ENCODE assay signal across 3 worm cellular contexts in genomic region chrV:6461250-6461649, ce11.
A peak's percentile ranks its signal among the peaks of the same experiment; 100 is the strongest.
TF ChIP-seq lines count a peak whose summit lies in the region.

No protein-coding gene starts in this region.

TF ChIP-seq in whole organism, L1 larva, 84 proteins besides CTCF, POLR2A, EP300 and RAD21:
- TF ChIP-seq tbx-2 (tag; optimal IDR thresholded peaks at IDR 0.05; lab: Kevin White, UChicago) (no peak), nhr-85 (tag; lab: Kevin White, UChicago) (peak; percentile 5), ceh-63 (GFP tag; optimal IDR thresholded peaks at IDR 0.05; lab: Kevin White, UChicago) (peak; percentile 16)

TF ChIP-seq in whole organism, L3 larva, 47 proteins besides CTCF, POLR2A, EP300 and RAD21:
- TF ChIP-seq skn-1 (tag; optimal IDR thresholded peaks at IDR 0.05; lab: Kevin White, UChicago) (no peak), nhr-12 (tag; optimal IDR thresholded peaks at IDR 0.05; lab: Kevin White, UChicago) (no peak), nhr-76 (tag; optimal IDR thresholded peaks at IDR 0.05; lab: Kevin White, UChicago) (no peak), unc-62 (GFP tag; optimal IDR thresholded peaks at IDR 0.05; lab: Kevin White, UChicago) (no peak), snpc-4 (tag; optimal IDR thresholded peaks at IDR 0.05; lab: Kevin White, UChicago) (no peak), ama-1 (optimal IDR thresholded peaks at IDR 0.05; lab: Kevin White, UChicago) (no peak), elt-2 (tag; optimal IDR thresholded peaks at IDR 0.05; lab: Kevin White, UChicago) (peak; percentile 15), zag-1 (tag; optimal IDR thresholded peaks at IDR 0.05; lab: Kevin White, UChicago) (no peak), sea-2 (GFP tag; optimal IDR thresholded peaks at IDR 0.05; lab: Kevin White, UChicago) (no peak), pqm-1 (tag; optimal IDR thresholded peaks at IDR 0.05; lab: Kevin White, UChicago) (peak; percentile 3), jun-1 (tag; optimal IDR thresholded peaks at IDR 0.05; lab: Kevin White, UChicago) (no peak), nhr-23 (tag; optimal IDR thresholded peaks at IDR 0.05; lab: Kevin White, UChicago) (no peak), daf-12 (tag; optimal IDR thresholded peaks at IDR 0.05; lab: Kevin White, UChicago) (no peak), ceh-82 (tag; optimal IDR thresholded peaks at IDR 0.05; lab: Kevin White, UChicago) (no peak), nhr-67 (tag; optimal IDR thresholded peaks at IDR 0.05; lab: Kevin White, UChicago) (no peak), nhr-25 (tag; optimal IDR thresholded peaks at IDR 0.05; lab: Kevin White, UChicago) (no peak), aly-2 (tag; optimal IDR thresholded peaks at IDR 0.05; lab: Kevin White, UChicago) (no peak)

TF ChIP-seq in whole organism, L4 larva, 104 proteins besides CTCF, POLR2A, EP300 and RAD21:
- no peak for TF ChIP-seq ceh-82 (tag; optimal IDR thresholded peaks at IDR 0.05; lab: Kevin White, UChicago)
- peak; percentile 24; the same call in 1 of the 2 replicates for TF ChIP-seq dmd-6 (GFP tag; IDR thresholded peaks at IDR 0.05; lab: Robert Waterston, UW)
- no peak for TF ChIP-seq F26F4.8 (GFP tag; conservative IDR thresholded peaks at IDR 0.05; lab: Robert Waterston, UW)
- peak; percentile 63 for TF ChIP-seq hlh-30 (tag; optimal IDR thresholded peaks at IDR 0.05; lab: Kevin White, UChicago; ENCODE audit: insufficient read depth)
- TF ChIP-seq php-3 (GFP tag; IDR thresholded peaks at IDR 0.05; lab: Robert Waterston, UW), result peak; percentile 69; the same call in 1 of the 2 replicates
- no peak for TF ChIP-seq set-16 (GFP tag; IDR thresholded peaks at IDR 0.05; lab: Robert Waterston, UW)
